Fruit fly (Drosophila melanogaster): ENCODE results near the gene Sgs8.
A peak's percentile ranks its signal among the peaks of the same experiment; 100 is the strongest.

Gene Sgs8

DNA sequence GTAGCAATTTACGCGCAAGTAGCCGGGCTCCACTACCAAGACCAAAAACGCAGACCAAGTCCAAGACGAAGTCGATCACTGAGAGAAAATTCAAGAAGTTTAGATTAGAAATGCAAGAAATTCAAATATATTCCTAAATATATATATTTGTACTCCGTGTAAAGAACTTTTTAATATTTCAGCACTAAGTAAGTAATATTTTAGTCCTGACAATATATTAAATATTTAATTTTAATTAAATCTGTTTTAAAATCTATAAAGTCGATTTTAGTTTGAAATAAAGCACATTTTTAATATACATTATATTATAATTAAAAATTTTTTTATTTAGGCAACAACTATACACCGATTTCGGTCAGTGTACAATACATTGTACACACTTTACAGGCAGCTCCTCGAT is 42.2 kb downstream of the Sgs8 start (continued):
- peak; percentile 28 for TF ChIP-seq CG10209 (GFP tag; optimal IDR thresholded peaks at IDR 0.05)
- peak; percentile 76 for TF ChIP-seq gem (tag; optimal IDR thresholded peaks at IDR 0.05)
- TF ChIP-seq E2f1 (GFP tag; IDR thresholded peaks at IDR 0.05): no peak
- TF ChIP-seq CG12391 (tag; optimal IDR thresholded peaks at IDR 0.05): peak; percentile 37
- no peak for TF ChIP-seq CG17912 (GFP tag; optimal IDR thresholded peaks at IDR 0.05)
- peak; percentile 39 for TF ChIP-seq Deaf1 (tag; optimal IDR thresholded peaks at IDR 0.05)
- TF ChIP-seq gsb-n (tag; optimal IDR thresholded peaks at IDR 0.05): peak; percentile 38
- TF ChIP-seq hb (GFP tag; IDR thresholded peaks at IDR 0.05; ENCODE audit: partially characterized antibody): no peak
- TF ChIP-seq CG5245 (GFP tag; optimal IDR thresholded peaks at IDR 0.05): no peak
- TF ChIP-seq Bdp1 (GFP tag; optimal IDR thresholded peaks at IDR 0.05): no peak
- TF ChIP-seq CG2129 (GFP tag; IDR thresholded peaks at IDR 0.05; ENCODE audit: partially characterized antibody): no peak
- peak in 1 of 2 experiments; percentile 31 for TF ChIP-seq bsh (GFP tag; optimal IDR thresholded peaks at IDR 0.05)
- TF ChIP-seq ftz-f1 (GFP tag; optimal IDR thresholded peaks at IDR 0.05): no peak
- no peak for TF ChIP-seq CG12769 (tag; optimal IDR thresholded peaks at IDR 0.05)
- TF ChIP-seq chif (GFP tag; optimal IDR thresholded peaks at IDR 0.05): no peak
- no peak for TF ChIP-seq CG17359 (tag; optimal IDR thresholded peaks at IDR 0.05)
- peak; percentile 43 for TF ChIP-seq CG17829 (tag; optimal IDR thresholded peaks at IDR 0.05)
- TF ChIP-seq CG13123 (GFP tag; optimal IDR thresholded peaks at IDR 0.05): no peak
- TF ChIP-seq lab (GFP tag; optimal IDR thresholded peaks at IDR 0.05): peak; percentile 45
- TF ChIP-seq CG18599 (GFP tag; optimal IDR thresholded peaks at IDR 0.05): peak; percentile 49
- TF ChIP-seq otp (GFP tag; IDR thresholded peaks at IDR 0.05): no peak
- no peak for TF ChIP-seq ase (GFP tag; IDR thresholded peaks at IDR 0.05)
- TF ChIP-seq Hsf (GFP tag; optimal IDR thresholded peaks at IDR 0.05): no peak
- no peak for TF ChIP-seq CG16813 (GFP tag; IDR thresholded peaks at IDR 0.05; ENCODE audit: partially characterized antibody)
- TF ChIP-seq exex (tag; optimal IDR thresholded peaks at IDR 0.05): no peak
- no peak for TF ChIP-seq CG32767 (GFP tag; IDR thresholded peaks at IDR 0.05)
- peak; percentile 21 for TF ChIP-seq tin (GFP tag; optimal IDR thresholded peaks at IDR 0.05)
- no peak for TF ChIP-seq Adf1 (GFP tag; IDR thresholded peaks at IDR 0.05)
- peak; percentile 58 for TF ChIP-seq Sox100B (GFP tag; optimal IDR thresholded peaks at IDR 0.05)
- no peak for TF ChIP-seq ken (GFP tag; IDR thresholded peaks at IDR 0.05)
- TF ChIP-seq Blimp-1 (GFP tag; optimal IDR thresholded peaks at IDR 0.05): peak; percentile 41
- TF ChIP-seq ab (GFP tag; optimal IDR thresholded peaks at IDR 0.05): no peak
- no peak for TF ChIP-seq dan (GFP tag; IDR thresholded peaks at IDR 0.05)
- no peak for TF ChIP-seq CG3407 (GFP tag; optimal IDR thresholded peaks at IDR 0.05)
- peak; percentile 49 for TF ChIP-seq CG9437 (GFP tag; optimal IDR thresholded peaks at IDR 0.05)
- TF ChIP-seq MESR4 (GFP tag; optimal IDR thresholded peaks at IDR 0.05): no peak
- TF ChIP-seq CG2678 (tag; optimal IDR thresholded peaks at IDR 0.05): peak; percentile 71
- TF ChIP-seq Fer1 (GFP tag; optimal IDR thresholded peaks at IDR 0.05): peak; percentile 43
- TF ChIP-seq gcm (GFP tag; optimal IDR thresholded peaks at IDR 0.05): peak; percentile 18
- TF ChIP-seq CG4424 (GFP tag; optimal IDR thresholded peaks at IDR 0.05): peak; percentile 0
- peak; percentile 22 for TF ChIP-seq HHEX (GFP tag; optimal IDR thresholded peaks at IDR 0.05)
- TF ChIP-seq Pdp1 (GFP tag; optimal IDR thresholded peaks at IDR 0.05): no peak
- peak; percentile 21 for TF ChIP-seq CG12659 (GFP tag; optimal IDR thresholded peaks at IDR 0.05)
- peak; percentile 45 for TF ChIP-seq PHDP (tag; optimal IDR thresholded peaks at IDR 0.05)
- TF ChIP-seq CG3281 (GFP tag; optimal IDR thresholded peaks at IDR 0.05): peak; percentile 23
- peak; percentile 12 for TF ChIP-seq CG30403 (GFP tag; optimal IDR thresholded peaks at IDR 0.05)
- TF ChIP-seq Atf3 (GFP tag; optimal IDR thresholded peaks at IDR 0.05): no peak
- TF ChIP-seq grau (tag; optimal IDR thresholded peaks at IDR 0.05): peak; percentile 62
- no peak for TF ChIP-seq CG14014 (GFP tag; IDR thresholded peaks at IDR 0.05)
- peak; percentile 35 for TF ChIP-seq Hr3 (GFP tag; optimal IDR thresholded peaks at IDR 0.05)
